Fruit fly (Drosophila melanogaster) whole organism, prepupa: ENCODE data around the gene chas.
A peak's percentile ranks its signal among the peaks of the same experiment; 100 is the strongest.

Experiments used
- CG10631 ChIP-seq: fragments of 200-800 bp; sonication (Bioruptor generic); optimal IDR thresholded peaks from 2 replicates; lab custom pipeline; 2016; ENCODE audit warnings: missing biosample characterization, missing genetic modification characterization
- CG10669 ChIP-seq: fragments of 200-800 bp; sonication (Bioruptor generic); optimal IDR thresholded peaks from 3 replicates; lab custom pipeline; 2018; ENCODE audit warnings: missing biosample characterization, mild to moderate bottlenecking, missing genetic modification characterization, moderate library complexity
- CG11762 ChIP-seq: fragments of 200-800 bp; sonication (Bioruptor generic); optimal IDR thresholded peaks from 3 replicates; lab custom pipeline; 2016; ENCODE audit warnings: missing biosample characterization, missing genetic modification characterization; ENCODE audit not compliant: insufficient read depth
- CG11902 ChIP-seq: fragments of 200-800 bp; sonication (Bioruptor generic); optimal IDR thresholded peaks from 3 replicates; lab custom pipeline; 2016; ENCODE audit warnings: missing biosample characterization, missing genetic modification characterization
- CG15336 ChIP-seq: fragments of 200-800 bp; sonication (Bioruptor generic); IDR thresholded peaks from 2 replicates; pipeline ENCODE4 v1.3.6; 2022; ENCODE audit warnings: missing biosample characterization, missing genetic modification characterization
- CG1621 ChIP-seq: fragments of 200-800 bp; sonication (Bioruptor generic); optimal IDR thresholded peaks from 3 replicates; lab custom pipeline; 2018; ENCODE audit warnings: missing biosample characterization, mild to moderate bottlenecking, missing genetic modification characterization
- CG3032 ChIP-seq: fragments of 200-800 bp; optimal IDR thresholded peaks from 2 replicates; lab custom pipeline; 2019; ENCODE audit warnings: missing biosample characterization, mild to moderate bottlenecking, missing genetic modification characterization, moderate library complexity
- CG34406 ChIP-seq: fragments of 200-800 bp; sonication (Bioruptor generic); optimal IDR thresholded peaks from 3 replicates; lab custom pipeline; 2016; ENCODE audit warnings: missing biosample characterization, missing genetic modification characterization
- CG3919 ChIP-seq: fragments of 200-800 bp; sonication (Bioruptor generic); optimal IDR thresholded peaks from 3 replicates; lab custom pipeline; 2016; ENCODE audit warnings: missing biosample characterization, missing genetic modification characterization
- CG4318 ChIP-seq: fragments of 200-800 bp; sonication (Bioruptor generic); optimal IDR thresholded peaks from 3 replicates; lab custom pipeline; 2017; ENCODE audit warnings: missing biosample characterization, mild to moderate bottlenecking, missing genetic modification characterization
- CG6276 ChIP-seq: fragments of 200-800 bp; sonication (Bioruptor generic); optimal IDR thresholded peaks from 2 replicates; lab custom pipeline; 2017; ENCODE audit warnings: missing biosample characterization, mild to moderate bottlenecking, missing genetic modification characterization
- CG6792 ChIP-seq: fragments of 200-800 bp; sonication (Bioruptor generic); optimal IDR thresholded peaks from 3 replicates; lab custom pipeline; 2016; ENCODE audit warnings: missing biosample characterization, missing genetic modification characterization
- CG7368 ChIP-seq: fragments of 200-800 bp; sonication (Bioruptor generic); optimal IDR thresholded peaks from 3 replicates; lab custom pipeline; 2016; ENCODE audit warnings: missing biosample characterization, missing genetic modification characterization
- CG8319 ChIP-seq: fragments of 200-800 bp; sonication (Bioruptor generic); optimal IDR thresholded peaks from 3 replicates; lab custom pipeline; 2016; ENCODE audit warnings: missing biosample characterization, missing genetic modification characterization
- CG8632 ChIP-seq: fragments of 200-800 bp; sonication (Bioruptor generic); optimal IDR thresholded peaks from 3 replicates; lab custom pipeline; 2016; ENCODE audit warnings: missing biosample characterization, missing genetic modification characterization
- Eip75B ChIP-seq: fragments of 200-800 bp; sonication (Bioruptor generic); optimal IDR thresholded peaks from 3 replicates; lab custom pipeline; 2016; ENCODE audit warnings: missing biosample characterization, missing genetic modification characterization
- Eip78C ChIP-seq: fragments of 200-800 bp; sonication (Bioruptor generic); peaks from one replicate; lab custom pipeline; 2016; ENCODE audit warnings: missing biosample characterization, missing genetic modification characterization
- Eip93F ChIP-seq: fragments of 200-800 bp; sonication (Bioruptor generic); optimal IDR thresholded peaks from 2 replicates; lab custom pipeline; 2016; ENCODE audit warnings: missing biosample characterization, mild to moderate bottlenecking, missing genetic modification characterization
- Ets21C ChIP-seq: fragments of 200-800 bp; sonication (Bioruptor generic); optimal IDR thresholded peaks from 3 replicates; lab custom pipeline; 2016; ENCODE audit warnings: missing biosample characterization, missing genetic modification characterization
- Ets96B ChIP-seq: fragments of 200-800 bp; optimal IDR thresholded peaks from 2 replicates; lab custom pipeline; 2019; ENCODE audit warnings: missing biosample characterization, mild to moderate bottlenecking, missing genetic modification characterization, moderate library complexity
- Hr38 ChIP-seq: sonication (Bioruptor generic); optimal IDR thresholded peaks from 2 replicates; lab custom pipeline; 2016; ENCODE audit warnings: missing biosample characterization, missing genetic modification characterization
- Hr39 ChIP-seq: fragments of 200-800 bp; sonication (Bioruptor generic); optimal IDR thresholded peaks from 2 replicates; lab custom pipeline; 2016; ENCODE audit warnings: missing biosample characterization, missing genetic modification characterization
- Hr4 ChIP-seq: fragments of 200-800 bp; sonication (Bioruptor generic); optimal IDR thresholded peaks from 3 replicates; lab custom pipeline; 2016; ENCODE audit warnings: missing biosample characterization, missing genetic modification characterization
- Lpt ChIP-seq: fragments of 200-800 bp; sonication (Bioruptor generic); optimal IDR thresholded peaks from 3 replicates; lab custom pipeline; 2016; ENCODE audit warnings: missing biosample characterization, missing genetic modification characterization
- Met ChIP-seq: fragments of 200-800 bp; sonication (Bioruptor generic); optimal IDR thresholded peaks from 3 replicates; lab custom pipeline; 2016; ENCODE audit warnings: missing biosample characterization, missing genetic modification characterization
- OdsH ChIP-seq: fragments of 200-800 bp; sonication (Bioruptor generic); optimal IDR thresholded peaks from 3 replicates; lab custom pipeline; 2016; ENCODE audit warnings: missing biosample characterization, missing genetic modification characterization
- Smox ChIP-seq: fragments of 200-800 bp; sonication (Bioruptor generic); optimal IDR thresholded peaks from 3 replicates; lab custom pipeline; 2016; ENCODE audit warnings: missing biosample characterization, missing genetic modification characterization
- Sox102F ChIP-seq: fragments of 200-800 bp; sonication (Bioruptor generic); optimal IDR thresholded peaks from 2 replicates; lab custom pipeline; 2016; ENCODE audit warnings: missing biosample characterization, mild to moderate bottlenecking, missing genetic modification characterization
- achi ChIP-seq: fragments of 200-800 bp; sonication (Bioruptor generic); optimal IDR thresholded peaks from 3 replicates; lab custom pipeline; 2016; ENCODE audit warnings: missing biosample characterization, missing genetic modification characterization
- acj6 ChIP-seq: fragments of 200-800 bp; sonication (Bioruptor generic); optimal IDR thresholded peaks from 3 replicates; lab custom pipeline; 2016; ENCODE audit warnings: missing biosample characterization, missing genetic modification characterization
- cyc ChIP-seq: fragments of 200-800 bp; sonication (Bioruptor generic); optimal IDR thresholded peaks from 3 replicates; lab custom pipeline; 2016; ENCODE audit warnings: missing biosample characterization, missing genetic modification characterization
- dac ChIP-seq: fragments of 200-800 bp; sonication (Bioruptor generic); optimal IDR thresholded peaks from 2 replicates; lab custom pipeline; 2017; ENCODE audit warnings: missing biosample characterization, mild to moderate bottlenecking, missing genetic modification characterization
- dsx ChIP-seq: fragments of 200-800 bp; optimal IDR thresholded peaks from 3 replicates; lab custom pipeline; 2019; ENCODE audit warnings: missing biosample characterization, mild to moderate bottlenecking, missing genetic modification characterization, moderate library complexity; ENCODE audit not compliant: poor library complexity, severe bottlenecking
- eg ChIP-seq: fragments of 200-800 bp; sonication (Bioruptor generic); IDR thresholded peaks from 3 replicates; pipeline ENCODE4 v1.3.6; 2022; ENCODE audit warnings: missing biosample characterization, missing genetic modification characterization
- fd59A ChIP-seq: fragments of 200-800 bp; sonication (Bioruptor generic); optimal IDR thresholded peaks from 2 replicates; lab custom pipeline; 2017; ENCODE audit warnings: missing biosample characterization, mild to moderate bottlenecking, missing genetic modification characterization, missing genetic modification reagents
- fd85E ChIP-seq: fragments of 200-800 bp; sonication (Bioruptor generic); optimal IDR thresholded peaks from 3 replicates; lab custom pipeline; 2016; ENCODE audit warnings: missing biosample characterization, missing genetic modification characterization
- fkh ChIP-seq: fragments of 200-800 bp; sonication (Bioruptor generic); optimal IDR thresholded peaks from 3 replicates; lab custom pipeline; 2017; ENCODE audit warnings: missing biosample characterization, mild to moderate bottlenecking, missing genetic modification characterization, moderate library complexity
- lz ChIP-seq: fragments of 200-800 bp; sonication (Bioruptor generic); optimal IDR thresholded peaks from 3 replicates; lab custom pipeline; 2016; ENCODE audit warnings: missing biosample characterization, missing genetic modification characterization
- pdm3 ChIP-seq: fragments of 200-800 bp; sonication (Bioruptor generic); optimal IDR thresholded peaks from 3 replicates; lab custom pipeline; 2016; ENCODE audit warnings: missing biosample characterization, missing genetic modification characterization
- salr ChIP-seq, 2 experiments: fragments of 200-800 bp; sonication (Bioruptor generic); optimal IDR thresholded peaks; 3 replicates each; lab custom pipeline; 2016 to 2018; ENCODE audit warnings: missing biosample characterization in 2 of 2, missing genetic modification characterization in 2 of 2, mild to moderate bottlenecking in 1 of 2
- spab ChIP-seq: fragments of 200-800 bp; sonication (Bioruptor generic); optimal IDR thresholded peaks from 2 replicates; lab custom pipeline; 2017; ENCODE audit warnings: missing biosample characterization, mild to moderate bottlenecking, missing genetic modification characterization, missing genetic modification reagents
- svp ChIP-seq: fragments of 200-800 bp; sonication (Bioruptor generic); peaks from one replicate; lab custom pipeline; 2016; ENCODE audit warnings: missing biosample characterization, missing genetic modification characterization

chas gene

dm6 chrX:17709546-17710272 is 11.2 kb upstream of the chas start, which contains the start of the genes CG8173 and raskol (continued):
- TF ChIP-seq Ets21C (GFP tag; lab: Kevin White, UChicago) (no peak), spab (no peak), Smox (GFP tag; lab: Kevin White, UChicago) (peak; percentile 1), CG4318 (no peak), CG3032 (tag; lab: Kevin White, UChicago) (no peak), CG7368 (no peak)

- TF ChIP-seq Eip78C (GFP tag; lab: Kevin White, UChicago) = peak; percentile 2
- TF ChIP-seq CG15336 = no peak
Measured at dm6 chrX:17708843-17709242, 10.3 kb upstream of the chas start.

dm6 chrX:17707691-17708090 is 9.2 kb upstream of the chas start:
- TF ChIP-seq cyc (GFP tag; lab: Kevin White, UChicago) (no peak), svp (peak; percentile 91)

dm6 chrX:17702738-17703570 is 4.4 kb upstream of the chas start, which contains the start of the genes CG8188 and par-6:
Gene CG8188 (minus strand): TSS chrX:17703024.
Gene par-6 (plus strand): TSS chrX:17703352.
- TF ChIP-seq Hr4 (GFP tag; lab: Kevin White, UChicago) (peak; percentile 87), OdsH (GFP tag; lab: Kevin White, UChicago) (peak; percentile 87), Eip93F (GFP tag; lab: Kevin White, UChicago) (peak; percentile 70), svp (peak; percentile 94), pdm3 (peak; percentile 93), fd59A (GFP tag; lab: Kevin White, UChicago) (peak; percentile 69), CG10631 (peak; percentile 82), CG6276 (no peak), Smox (GFP tag; lab: Kevin White, UChicago) (peak; percentile 90), Sox102F (GFP tag; lab: Kevin White, UChicago) (peak; percentile 92), dsx (GFP tag; lab: Kevin White, UChicago) (peak; percentile 73), CG8319 (GFP tag; lab: Kevin White, UChicago) (peak; percentile 78), CG4318 (peak; percentile 70), Hr38 (GFP tag; lab: Kevin White, UChicago) (peak; percentile 56), salr (GFP tag; optimal IDR thresholded peaks at IDR 0.05; lab: Kevin White, UChicago) (peak in 1 of 2 experiments; percentile 64), Met (GFP tag; lab: Kevin White, UChicago) (peak; percentile 93), Hr39 (peak; percentile 92), Ets96B (tag; lab: Kevin White, UChicago) (peak; percentile 85), dac (GFP tag; lab: Kevin White, UChicago) (peak; percentile 68), CG10669 (GFP tag; lab: Kevin White, UChicago) (peak; percentile 82), spab (peak; percentile 68), fkh (GFP tag; lab: Kevin White, UChicago) (peak; percentile 67), achi (GFP tag; lab: Kevin White, UChicago) (peak; percentile 85), Lpt (peak; percentile 71), Eip75B (peak; percentile 88), CG8632 (GFP tag; lab: Kevin White, UChicago) (peak; percentile 78), fd85E (peak; percentile 48), acj6 (GFP tag; lab: Kevin White, UChicago) (peak; percentile 87), CG34406 (peak; percentile 85), lz (peak; percentile 93), CG3032 (tag; lab: Kevin White, UChicago) (peak; percentile 86), eg (GFP tag; lab: Robert Waterston, UW) (peak; percentile 90), CG1621 (tag; lab: Kevin White, UChicago) (peak; percentile 72), Ets21C (GFP tag; lab: Kevin White, UChicago) (peak; percentile 87), CG6792 (peak; percentile 87), CG3919 (GFP tag; lab: Kevin White, UChicago) (peak; percentile 87), CG11902 (GFP tag; lab: Kevin White, UChicago) (peak; percentile 81), CG15336 (peak; percentile 77), CG11762 (GFP tag; lab: Kevin White, UChicago) (peak; percentile 78)
